Worm (Caenorhabditis elegans) whole organism, L1 larva: ENCODE results near the gene scc-2.

Experiments
- C04F5.9 ChIP-seq: sonication (generic microtip); optimal IDR thresholded peaks from 2 replicates; lab custom pipeline; 2016; ENCODE audit warnings: missing genetic modification characterization, missing compliant biosample characterization
- C16A3.4 ChIP-seq: fragments of 150-350 bp; optimal IDR thresholded peaks from 2 replicates; lab custom pipeline; 2014; ENCODE audit warnings: missing biosample characterization, missing genetic modification characterization
- aha-1 ChIP-seq: fragments of 150-350 bp; optimal IDR thresholded peaks from 2 replicates; lab custom pipeline; 2014; ENCODE audit warnings: missing biosample characterization, missing genetic modification characterization
- ama-1 ChIP-seq: fragments of 150-350 bp; optimal IDR thresholded peaks from 2 replicates; lab custom pipeline; 2014
- ceh-8 ChIP-seq: fragments of 200-800 bp; sonication (Bioruptor generic); optimal IDR thresholded peaks from 2 replicates; lab custom pipeline; 2018; ENCODE audit warnings: mild to moderate bottlenecking, missing genetic modification characterization, moderate library complexity, missing compliant biosample characterization
- ceh-82 ChIP-seq, 3 experiments: fragments of 150-350 bp in 1 of 3; sonication (generic microtip) in 2 of 3; optimal IDR thresholded peaks; 2 replicates each; lab custom pipeline; 2014 to 2017; ENCODE audit warnings: missing biosample characterization in 3 of 3, missing genetic modification characterization in 3 of 3
- ceh-90 ChIP-seq: sonication (generic microtip); optimal IDR thresholded peaks from 2 replicates; lab custom pipeline; 2016; ENCODE audit warnings: missing genetic modification characterization, missing compliant biosample characterization
- ces-1 ChIP-seq: fragments of 150-350 bp; optimal IDR thresholded peaks from 2 replicates; lab custom pipeline; 2014; ENCODE audit warnings: missing biosample characterization, missing genetic modification reagents, missing genetic modification characterization
- dpl-1 ChIP-seq, 3 experiments: fragments of 150-350 bp in 2 of 3; sonication (generic microtip) in 1 of 3; optimal IDR thresholded peaks; 2 replicates each; lab custom pipeline; 2014 to 2017; ENCODE audit warnings: missing biosample characterization in 3 of 3, missing genetic modification characterization in 3 of 3, missing genetic modification reagents in 3 of 3
- dsc-1 ChIP-seq: sonication (generic microtip); optimal IDR thresholded peaks from 2 replicates; lab custom pipeline; 2016; ENCODE audit warnings: mild to moderate bottlenecking, missing genetic modification characterization, missing compliant biosample characterization
- efl-1 ChIP-seq, 4 experiments: fragments of 150-350 bp; optimal IDR thresholded peaks in 3 of 4; peaks in 1 of 4; 1 replicate in 1 of 4; 2 replicates in 3 of 4; lab custom pipeline; 2014; ENCODE audit warnings: missing biosample characterization in 2 of 4, missing genetic modification characterization in 2 of 4, missing genetic modification reagents in 2 of 4
- elt-3 ChIP-seq, 6 experiments: fragments of 150-350 bp in 1 of 6; sonication (generic microtip); optimal IDR thresholded peaks; 2 replicates each; lab custom pipeline; 2017 to 2018; ENCODE audit warnings: missing biosample characterization in 6 of 6, missing genetic modification characterization in 6 of 6, inconsistent platforms in 1 of 6
- grh-1 ChIP-seq: fragments of 200-800 bp; sonication (Bioruptor generic); IDR thresholded peaks from 2 replicates; pipeline ENCODE4 v1.3.6; 2022; ENCODE audit warnings: missing genetic modification reagents, missing genetic modification characterization, missing compliant biosample characterization
- hlh-4 ChIP-seq: sonication (generic microtip); optimal IDR thresholded peaks from 2 replicates; lab custom pipeline; 2016; ENCODE audit warnings: mild to moderate bottlenecking, missing genetic modification characterization, missing compliant biosample characterization
- hpl-2 ChIP-seq: fragments of 150-350 bp; optimal IDR thresholded peaks from 2 replicates; lab custom pipeline; 2014; ENCODE audit warnings: missing biosample characterization, missing genetic modification reagents, missing genetic modification characterization
- nhr-11 ChIP-seq: fragments of 150-350 bp; optimal IDR thresholded peaks from 2 replicates; lab custom pipeline; 2014; ENCODE audit warnings: missing biosample characterization, missing genetic modification characterization
- nhr-12 ChIP-seq: sonication (generic microtip); optimal IDR thresholded peaks from 2 replicates; lab custom pipeline; 2017; ENCODE audit warnings: missing biosample characterization, missing genetic modification characterization
- nhr-28 ChIP-seq: fragments of 150-350 bp; optimal IDR thresholded peaks from 2 replicates; lab custom pipeline; 2014; ENCODE audit warnings: missing biosample characterization, missing genetic modification characterization
- nhr-47 ChIP-seq: sonication (generic microtip); optimal IDR thresholded peaks from 2 replicates; lab custom pipeline; 2016; ENCODE audit warnings: mild to moderate bottlenecking, missing genetic modification characterization, moderate library complexity, missing compliant biosample characterization
- nhr-71 ChIP-seq: sonication (generic microtip); optimal IDR thresholded peaks from 2 replicates; lab custom pipeline; 2016; ENCODE audit warnings: mild to moderate bottlenecking, missing genetic modification characterization, moderate library complexity, missing compliant biosample characterization
- nhr-85 ChIP-seq: sonication (generic microtip); peaks from one replicate; lab custom pipeline; 2016; ENCODE audit warnings: missing genetic modification characterization, inconsistent platforms, missing compliant biosample characterization
- pag-3 ChIP-seq: sonication (generic microtip); optimal IDR thresholded peaks from 2 replicates; lab custom pipeline; 2017; ENCODE audit warnings: missing genetic modification characterization, mild to moderate bottlenecking, missing compliant biosample characterization, antibody characterized with exemption, borderline replicate concordance; ENCODE audit not compliant: insufficient read depth
- pax-3 ChIP-seq: fragments of 200-800 bp; sonication (Bioruptor generic); optimal IDR thresholded peaks from 2 replicates; lab custom pipeline; 2018; ENCODE audit warnings: mild to moderate bottlenecking, missing genetic modification characterization, moderate library complexity, missing compliant biosample characterization
- skn-1 ChIP-seq: fragments of 150-350 bp; optimal IDR thresholded peaks from 2 replicates; lab custom pipeline; 2014; ENCODE audit warnings: missing biosample characterization, missing genetic modification characterization
- snu-23 ChIP-seq: sonication (generic microtip); optimal IDR thresholded peaks from 2 replicates; lab custom pipeline; 2016; ENCODE audit warnings: missing genetic modification characterization, missing compliant biosample characterization
- sup-37 ChIP-seq: fragments of 200-800 bp; sonication (Bioruptor generic); optimal IDR thresholded peaks from 2 replicates; lab custom pipeline; 2018; ENCODE audit warnings: mild to moderate bottlenecking, missing genetic modification characterization, missing compliant biosample characterization
- swsn-7 ChIP-seq: sonication (generic microtip); optimal IDR thresholded peaks from 2 replicates; lab custom pipeline; 2016; ENCODE audit warnings: missing genetic modification characterization, missing compliant biosample characterization
- tbx-2 ChIP-seq: sonication (generic microtip); optimal IDR thresholded peaks from 2 replicates; lab custom pipeline; 2016; ENCODE audit warnings: missing genetic modification characterization, missing compliant biosample characterization
- tlp-1 ChIP-seq: fragments of 150-350 bp; optimal IDR thresholded peaks from 2 replicates; lab custom pipeline; 2014; ENCODE audit warnings: missing biosample characterization, missing genetic modification characterization
- unc-130 ChIP-seq: fragments of 150-350 bp; optimal IDR thresholded peaks from 2 replicates; lab custom pipeline; 2017; ENCODE audit warnings: missing biosample characterization, missing genetic modification characterization, inconsistent platforms
- ztf-4 ChIP-seq: fragments of 150-350 bp; optimal IDR thresholded peaks from 2 replicates; lab custom pipeline; 2014; ENCODE audit warnings: missing biosample characterization, missing genetic modification characterization

The scc-2 gene

ce11 chrII:300977-301772 lies 37.7 kb upstream of the scc-2 start, which contains the start of gene K01A2.5 (continued):
- TF ChIP-seq nhr-28 (tag; lab: Kevin White, UChicago) = no peak
- peak in 1 of 3 experiments; percentile 1 for TF ChIP-seq ceh-82 (tag; optimal IDR thresholded peaks at IDR 0.05; lab: Kevin White, UChicago)
- TF ChIP-seq nhr-11 = no peak
- no peak for TF ChIP-seq snu-23 (GFP tag; lab: Kevin White, UChicago)
- TF ChIP-seq aha-1 (tag; lab: Kevin White, UChicago) = no peak
- no peak for TF ChIP-seq ces-1

ce11 chrII:299684-300083 lies 36.2 kb upstream of the scc-2 start, which contains the start of gene K01A2.6:
K01A2.6 (plus strand) TSS chrII:299984.
- TF ChIP-seq nhr-47 (tag; lab: Kevin White, UChicago) (no peak), pag-3 (no peak), unc-130 (tag; lab: Kevin White, UChicago) (no peak), tlp-1 (tag; lab: Kevin White, UChicago) (no peak), grh-1 (GFP tag; lab: Robert Waterston, UW) (no peak), pax-3 (no peak), ceh-82 (tag; optimal IDR thresholded peaks at IDR 0.05; lab: Kevin White, UChicago) (no peak), dpl-1 (GFP tag; optimal IDR thresholded peaks at IDR 0.05; lab: Kevin White, UChicago) (no peak), efl-1 (optimal IDR thresholded peaks at IDR 0.05; lab: Kevin White, UChicago) (no peak), efl-1 (GFP tag; optimal IDR thresholded peaks at IDR 0.05 in 1 of 2; lab: Kevin White, UChicago) (no peak), dsc-1 (tag; lab: Kevin White, UChicago) (no peak), ztf-4 (tag; lab: Kevin White, UChicago) (no peak)

- TF ChIP-seq tbx-2 (no peak), skn-1 (no peak), ceh-8 (GFP tag; lab: Kevin White, UChicago) (no peak)
Measured at ce11 chrII:296911-297440, 33.5 kb upstream of the scc-2 start, which contains the start of the genes clec-117 and B0432.1. clec-117 (minus strand) TSS chrII:297011. B0432.1 (plus strand) TSS chrII:297390.

ce11 chrII:294606-295005 lies 31.1 kb upstream of the scc-2 start, which contains the start of gene B0432.11:
B0432.11 (minus strand) TSS chrII:294706.
- TF ChIP-seq nhr-71 (tag; lab: Kevin White, UChicago) (no peak), swsn-7 (tag; lab: Kevin White, UChicago) (no peak), tlp-1 (tag; lab: Kevin White, UChicago) (no peak), hlh-4 (tag; lab: Kevin White, UChicago) (no peak), aha-1 (tag; lab: Kevin White, UChicago) (no peak), nhr-28 (tag; lab: Kevin White, UChicago) (no peak), ama-1 (lab: Kevin White, UChicago) (no peak), grh-1 (GFP tag; lab: Robert Waterston, UW) (no peak), elt-3 (tag; optimal IDR thresholded peaks at IDR 0.05; lab: Kevin White, UChicago) (no peak), ceh-90 (no peak), hpl-2 (GFP tag; lab: Kevin White, UChicago) (no peak), tbx-2 (no peak), nhr-12 (tag; lab: Kevin White, UChicago) (no peak), unc-130 (tag; lab: Kevin White, UChicago) (no peak), sup-37 (GFP tag; lab: Kevin White, UChicago) (no peak)
- TF ChIP-seq, all 84 proteins: peak for 0

- TF ChIP-seq C04F5.9 (tag; lab: Kevin White, UChicago) (no peak), nhr-85 (tag; lab: Kevin White, UChicago) (no peak), C16A3.4 (tag; lab: Kevin White, UChicago) (no peak)
Measured at ce11 chrII:290282-290681, 26.8 kb upstream of the scc-2 start, which contains the start of gene djr-1.1. djr-1.1 (plus strand) TSS chrII:290582.
